Fruit fly (Drosophila melanogaster) whole organism, prepupa: Measurements from ENCODE around the gene CG8119.

Experiments
- Blimp-1 ChIP-seq: fragments of 200-800 bp; sonication (Bioruptor generic); optimal IDR thresholded peaks from 3 replicates; lab custom pipeline; 2017; ENCODE audit warnings: missing biosample characterization, missing genetic modification characterization, mild to moderate bottlenecking, moderate library complexity, missing genetic modification reagents
- CG10631 ChIP-seq: fragments of 200-800 bp; sonication (Bioruptor generic); optimal IDR thresholded peaks from 2 replicates; lab custom pipeline; 2016; ENCODE audit warnings: missing biosample characterization, missing genetic modification characterization
- CG10669 ChIP-seq: fragments of 200-800 bp; sonication (Bioruptor generic); optimal IDR thresholded peaks from 3 replicates; lab custom pipeline; 2018; ENCODE audit warnings: missing biosample characterization, mild to moderate bottlenecking, missing genetic modification characterization, moderate library complexity
- CG11294 ChIP-seq: fragments of 200-800 bp; sonication (Bioruptor generic); IDR thresholded peaks from 2 replicates; pipeline ENCODE4 v1.3.6; 2022; ENCODE audit warnings: missing biosample characterization, missing genetic modification characterization
- CG11902 ChIP-seq: fragments of 200-800 bp; sonication (Bioruptor generic); optimal IDR thresholded peaks from 3 replicates; lab custom pipeline; 2016; ENCODE audit warnings: missing biosample characterization, missing genetic modification characterization
- CG15336 ChIP-seq: fragments of 200-800 bp; sonication (Bioruptor generic); IDR thresholded peaks from 2 replicates; pipeline ENCODE4 v1.3.6; 2022; ENCODE audit warnings: missing biosample characterization, missing genetic modification characterization
- CG3032 ChIP-seq: fragments of 200-800 bp; optimal IDR thresholded peaks from 2 replicates; lab custom pipeline; 2019; ENCODE audit warnings: missing biosample characterization, mild to moderate bottlenecking, missing genetic modification characterization, moderate library complexity
- CG34406 ChIP-seq: fragments of 200-800 bp; sonication (Bioruptor generic); optimal IDR thresholded peaks from 3 replicates; lab custom pipeline; 2016; ENCODE audit warnings: missing biosample characterization, missing genetic modification characterization
- CG3919 ChIP-seq: fragments of 200-800 bp; sonication (Bioruptor generic); optimal IDR thresholded peaks from 3 replicates; lab custom pipeline; 2016; ENCODE audit warnings: missing biosample characterization, missing genetic modification characterization
- CG6163 ChIP-seq: fragments of 200-800 bp; sonication (Bioruptor generic); IDR thresholded peaks from 3 replicates; pipeline ENCODE4 v1.3.6; 2022; ENCODE audit warnings: missing biosample characterization, missing genetic modification characterization
- CG6276 ChIP-seq: fragments of 200-800 bp; sonication (Bioruptor generic); optimal IDR thresholded peaks from 2 replicates; lab custom pipeline; 2017; ENCODE audit warnings: missing biosample characterization, mild to moderate bottlenecking, missing genetic modification characterization
- CG6792 ChIP-seq: fragments of 200-800 bp; sonication (Bioruptor generic); optimal IDR thresholded peaks from 3 replicates; lab custom pipeline; 2016; ENCODE audit warnings: missing biosample characterization, missing genetic modification characterization
- CG6808 ChIP-seq: fragments of 200-800 bp; sonication (Bioruptor generic); optimal IDR thresholded peaks from 3 replicates; lab custom pipeline; 2017; ENCODE audit warnings: missing biosample characterization, missing genetic modification characterization, mild to moderate bottlenecking, moderate library complexity, missing genetic modification reagents
- CG6854 ChIP-seq: fragments of 200-800 bp; sonication (Bioruptor generic); optimal IDR thresholded peaks from 2 replicates; lab custom pipeline; 2017; ENCODE audit warnings: missing biosample characterization, mild to moderate bottlenecking, missing genetic modification characterization
- CG7368 ChIP-seq: fragments of 200-800 bp; sonication (Bioruptor generic); optimal IDR thresholded peaks from 3 replicates; lab custom pipeline; 2016; ENCODE audit warnings: missing biosample characterization, missing genetic modification characterization
- CG8119 ChIP-seq: fragments of 200-800 bp; sonication (Bioruptor generic); IDR thresholded peaks from 3 replicates; pipeline ENCODE4 v1.3.6; 2022; ENCODE audit warnings: missing biosample characterization, missing genetic modification characterization
- CG8319 ChIP-seq: fragments of 200-800 bp; sonication (Bioruptor generic); optimal IDR thresholded peaks from 3 replicates; lab custom pipeline; 2016; ENCODE audit warnings: missing biosample characterization, missing genetic modification characterization
- CG8632 ChIP-seq: fragments of 200-800 bp; sonication (Bioruptor generic); optimal IDR thresholded peaks from 3 replicates; lab custom pipeline; 2016; ENCODE audit warnings: missing biosample characterization, missing genetic modification characterization
- CG9139 ChIP-seq: fragments of 200-800 bp; sonication (Bioruptor generic); optimal IDR thresholded peaks from 3 replicates; lab custom pipeline; 2017; ENCODE audit warnings: missing biosample characterization, mild to moderate bottlenecking, missing genetic modification characterization
- Eip75B ChIP-seq: fragments of 200-800 bp; sonication (Bioruptor generic); optimal IDR thresholded peaks from 3 replicates; lab custom pipeline; 2016; ENCODE audit warnings: missing biosample characterization, missing genetic modification characterization
- Eip78C ChIP-seq: fragments of 200-800 bp; sonication (Bioruptor generic); peaks from one replicate; lab custom pipeline; 2016; ENCODE audit warnings: missing biosample characterization, missing genetic modification characterization
- Eip93F ChIP-seq: fragments of 200-800 bp; sonication (Bioruptor generic); optimal IDR thresholded peaks from 2 replicates; lab custom pipeline; 2016; ENCODE audit warnings: missing biosample characterization, mild to moderate bottlenecking, missing genetic modification characterization
- Ets96B ChIP-seq: fragments of 200-800 bp; optimal IDR thresholded peaks from 2 replicates; lab custom pipeline; 2019; ENCODE audit warnings: missing biosample characterization, mild to moderate bottlenecking, missing genetic modification characterization, moderate library complexity
- Gug ChIP-seq: fragments of 200-800 bp; sonication (Bioruptor generic); IDR thresholded peaks from 2 replicates; pipeline ENCODE4 v1.3.6; 2022; ENCODE audit warnings: missing biosample characterization, missing genetic modification characterization
- Hr39 ChIP-seq: fragments of 200-800 bp; sonication (Bioruptor generic); optimal IDR thresholded peaks from 2 replicates; lab custom pipeline; 2016; ENCODE audit warnings: missing biosample characterization, missing genetic modification characterization
- Hr4 ChIP-seq: fragments of 200-800 bp; sonication (Bioruptor generic); optimal IDR thresholded peaks from 3 replicates; lab custom pipeline; 2016; ENCODE audit warnings: missing biosample characterization, missing genetic modification characterization
- Lpt ChIP-seq: fragments of 200-800 bp; sonication (Bioruptor generic); optimal IDR thresholded peaks from 3 replicates; lab custom pipeline; 2016; ENCODE audit warnings: missing biosample characterization, missing genetic modification characterization
- OdsH ChIP-seq: fragments of 200-800 bp; sonication (Bioruptor generic); optimal IDR thresholded peaks from 3 replicates; lab custom pipeline; 2016; ENCODE audit warnings: missing biosample characterization, missing genetic modification characterization
- Smox ChIP-seq: fragments of 200-800 bp; sonication (Bioruptor generic); optimal IDR thresholded peaks from 3 replicates; lab custom pipeline; 2016; ENCODE audit warnings: missing biosample characterization, missing genetic modification characterization
- Sox102F ChIP-seq: fragments of 200-800 bp; sonication (Bioruptor generic); optimal IDR thresholded peaks from 2 replicates; lab custom pipeline; 2016; ENCODE audit warnings: missing biosample characterization, mild to moderate bottlenecking, missing genetic modification characterization
- Sox14 ChIP-seq: fragments of 200-800 bp; sonication (Bioruptor generic); optimal IDR thresholded peaks from 3 replicates; lab custom pipeline; 2016; ENCODE audit warnings: missing biosample characterization, missing genetic modification characterization
- achi ChIP-seq: fragments of 200-800 bp; sonication (Bioruptor generic); optimal IDR thresholded peaks from 3 replicates; lab custom pipeline; 2016; ENCODE audit warnings: missing biosample characterization, missing genetic modification characterization
- acj6 ChIP-seq: fragments of 200-800 bp; sonication (Bioruptor generic); optimal IDR thresholded peaks from 3 replicates; lab custom pipeline; 2016; ENCODE audit warnings: missing biosample characterization, missing genetic modification characterization
- dac ChIP-seq: fragments of 200-800 bp; sonication (Bioruptor generic); optimal IDR thresholded peaks from 2 replicates; lab custom pipeline; 2017; ENCODE audit warnings: missing biosample characterization, mild to moderate bottlenecking, missing genetic modification characterization
- dsx ChIP-seq: fragments of 200-800 bp; optimal IDR thresholded peaks from 3 replicates; lab custom pipeline; 2019; ENCODE audit warnings: missing biosample characterization, mild to moderate bottlenecking, missing genetic modification characterization, moderate library complexity; ENCODE audit not compliant: poor library complexity, severe bottlenecking
- eg ChIP-seq: fragments of 200-800 bp; sonication (Bioruptor generic); IDR thresholded peaks from 3 replicates; pipeline ENCODE4 v1.3.6; 2022; ENCODE audit warnings: missing biosample characterization, missing genetic modification characterization
- fd59A ChIP-seq: fragments of 200-800 bp; sonication (Bioruptor generic); optimal IDR thresholded peaks from 2 replicates; lab custom pipeline; 2017; ENCODE audit warnings: missing biosample characterization, mild to moderate bottlenecking, missing genetic modification characterization, missing genetic modification reagents
- fd85E ChIP-seq: fragments of 200-800 bp; sonication (Bioruptor generic); optimal IDR thresholded peaks from 3 replicates; lab custom pipeline; 2016; ENCODE audit warnings: missing biosample characterization, missing genetic modification characterization
- fkh ChIP-seq: fragments of 200-800 bp; sonication (Bioruptor generic); optimal IDR thresholded peaks from 3 replicates; lab custom pipeline; 2017; ENCODE audit warnings: missing biosample characterization, mild to moderate bottlenecking, missing genetic modification characterization, moderate library complexity
- lz ChIP-seq: fragments of 200-800 bp; sonication (Bioruptor generic); optimal IDR thresholded peaks from 3 replicates; lab custom pipeline; 2016; ENCODE audit warnings: missing biosample characterization, missing genetic modification characterization
- net ChIP-seq: fragments of 200-800 bp; sonication (Bioruptor generic); optimal IDR thresholded peaks from 3 replicates; lab custom pipeline; 2016; ENCODE audit warnings: missing biosample characterization, missing genetic modification characterization
- salr ChIP-seq, 2 experiments: fragments of 200-800 bp; sonication (Bioruptor generic); optimal IDR thresholded peaks; 3 replicates each; lab custom pipeline; 2016 to 2018; ENCODE audit warnings: missing biosample characterization in 2 of 2, missing genetic modification characterization in 2 of 2, mild to moderate bottlenecking in 1 of 2
- spab ChIP-seq: fragments of 200-800 bp; sonication (Bioruptor generic); optimal IDR thresholded peaks from 2 replicates; lab custom pipeline; 2017; ENCODE audit warnings: missing biosample characterization, mild to moderate bottlenecking, missing genetic modification characterization, missing genetic modification reagents
- ss ChIP-seq, 2 experiments: fragments of 200-800 bp; sonication (Bioruptor generic); optimal IDR thresholded peaks; 2 replicates in 1 of 2; 3 replicates in 1 of 2; lab custom pipeline; 2017 to 2018; ENCODE audit warnings: mild to moderate bottlenecking in 2 of 2, missing biosample characterization in 2 of 2, missing genetic modification characterization in 2 of 2, moderate library complexity in 1 of 2
- svp ChIP-seq: fragments of 200-800 bp; sonication (Bioruptor generic); peaks from one replicate; lab custom pipeline; 2016; ENCODE audit warnings: missing biosample characterization, missing genetic modification characterization

Gene CG8119

DNA sequence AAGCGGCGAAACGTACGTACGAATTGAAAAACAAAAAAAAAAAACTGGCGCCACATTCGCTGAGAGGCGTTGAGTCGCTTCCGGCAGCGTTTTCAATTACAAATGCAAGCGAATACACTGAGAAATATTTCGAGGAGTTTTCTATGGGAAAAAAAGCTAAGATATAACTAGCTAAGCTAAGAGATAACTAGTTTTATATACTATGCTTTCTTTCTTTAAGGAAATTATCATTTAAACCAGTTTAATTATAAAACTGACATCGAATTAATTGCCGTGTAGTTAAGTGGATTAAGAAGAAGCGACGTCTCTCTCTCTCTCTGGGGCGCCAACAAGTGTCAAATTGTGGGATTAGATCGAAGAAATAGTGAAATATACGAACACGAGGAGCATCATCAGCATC, 47.0 kb upstream of the CG8119 start (continued):
- TF ChIP-seq CG8319 (GFP tag; lab: Kevin White, UChicago) (no peak), Sox102F (peak; percentile 42), CG11902 (GFP tag; lab: Kevin White, UChicago) (no peak), fkh (GFP tag; lab: Kevin White, UChicago) (no peak), CG10669 (GFP tag; lab: Kevin White, UChicago) (peak; percentile 34)

DNA sequence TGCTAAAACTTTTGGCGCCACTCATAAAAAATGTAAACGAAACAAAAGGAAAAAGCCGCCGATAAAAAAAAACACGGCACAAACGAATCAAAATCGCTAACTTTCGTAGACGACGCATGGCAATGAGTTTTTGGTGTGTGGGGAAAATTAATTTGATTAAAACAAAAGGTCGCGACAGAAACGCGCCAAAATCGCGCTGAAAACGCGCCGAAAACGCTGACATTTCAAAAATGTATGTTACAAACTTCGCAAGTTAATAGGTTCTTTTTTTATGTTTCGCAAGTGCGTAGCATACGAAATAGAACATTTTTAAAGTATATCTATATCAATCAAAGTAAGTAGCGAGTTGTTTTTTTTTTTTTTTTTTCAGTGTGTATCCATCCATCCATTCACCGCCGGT, 46.4 kb upstream of the CG8119 start:
- TF ChIP-seq Smox (GFP tag; lab: Kevin White, UChicago) (no peak), svp (peak; percentile 22)

DNA sequence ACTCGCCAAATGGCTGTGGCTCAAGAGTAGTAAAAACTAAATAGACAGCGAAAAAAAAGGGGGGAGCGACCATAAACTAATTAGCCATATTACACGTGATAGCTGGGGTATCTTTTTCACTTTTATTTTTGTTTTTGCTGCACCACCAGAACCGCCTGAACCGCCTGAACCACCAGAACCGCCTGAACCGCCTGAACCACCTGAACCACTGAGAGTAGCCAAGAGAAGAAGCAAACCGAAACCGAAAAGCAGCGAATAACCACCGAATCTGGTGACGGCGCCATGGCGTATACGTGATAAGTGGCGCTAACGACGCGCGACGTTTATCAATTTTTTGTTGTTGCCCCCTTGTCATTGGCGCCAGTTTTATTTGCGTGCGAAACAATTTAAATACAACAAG, 45.9 kb upstream of the CG8119 start:
- no peak for TF ChIP-seq Eip93F
- TF ChIP-seq spab (GFP tag; lab: Kevin White, UChicago) = no peak
- TF ChIP-seq fd59A (GFP tag; lab: Kevin White, UChicago) = no peak
- TF ChIP-seq CG8319 (GFP tag; lab: Kevin White, UChicago) = no peak
- no peak for TF ChIP-seq Hr4 (GFP tag; lab: Kevin White, UChicago)
- no peak for TF ChIP-seq Sox14

DNA sequence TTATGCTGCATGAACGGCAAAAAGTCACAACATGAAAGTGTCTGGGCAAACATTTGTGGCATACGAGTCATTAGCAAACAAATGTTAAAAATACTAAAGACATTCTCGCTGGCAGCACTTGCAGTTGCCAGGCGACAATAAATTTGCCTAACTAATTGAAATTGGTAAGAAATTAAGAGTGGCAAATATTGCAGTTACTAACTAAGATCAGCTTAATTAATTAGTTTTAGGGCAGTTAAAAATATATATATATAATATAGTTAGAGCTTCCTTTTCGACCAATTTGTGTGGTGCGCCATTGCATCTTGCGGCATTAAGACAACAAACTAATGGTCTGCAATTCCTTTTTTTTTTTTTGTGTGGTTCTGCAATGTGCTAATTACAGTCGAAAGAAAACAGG, 44.5 kb upstream of the CG8119 start:
- TF ChIP-seq fd85E (GFP tag; lab: Kevin White, UChicago) = no peak
- TF ChIP-seq Hr4 (GFP tag; lab: Kevin White, UChicago) = peak; percentile 49
- peak; percentile 47 for TF ChIP-seq CG3919 (GFP tag; lab: Kevin White, UChicago)
- peak; percentile 88 for TF ChIP-seq eg (GFP tag; lab: Robert Waterston, UW)
- peak; percentile 6 for TF ChIP-seq Lpt
- TF ChIP-seq CG6808 (GFP tag; lab: Kevin White, UChicago) = no peak
- no peak for TF ChIP-seq CG7368 (GFP tag; lab: Kevin White, UChicago)
- no peak for TF ChIP-seq CG3032 (tag; lab: Kevin White, UChicago)
- TF ChIP-seq CG11294 = 0 out of 2 replicates have a peak, but pooled peaks have one; percentile 35
- peak; percentile 19 for TF ChIP-seq CG34406 (GFP tag; lab: Kevin White, UChicago)
- no peak for TF ChIP-seq ss (GFP tag; optimal IDR thresholded peaks at IDR 0.05; lab: Kevin White, UChicago)
- no peak for TF ChIP-seq spab (GFP tag; lab: Kevin White, UChicago)
- peak; percentile 69 for TF ChIP-seq achi (GFP tag; lab: Kevin White, UChicago)
- peak; percentile 53 for TF ChIP-seq OdsH
- TF ChIP-seq CG8632 (GFP tag; lab: Kevin White, UChicago) = peak; percentile 26
- no peak for TF ChIP-seq Hr39
- TF ChIP-seq CG6276 (GFP tag; lab: Kevin White, UChicago) = peak; percentile 66
- no peak for TF ChIP-seq CG9139 (GFP tag; lab: Kevin White, UChicago)
- TF ChIP-seq CG15336 = peak; percentile 80
- TF ChIP-seq Ets96B (tag; lab: Kevin White, UChicago) = peak; percentile 14
- TF ChIP-seq salr (GFP tag; optimal IDR thresholded peaks at IDR 0.05; lab: Kevin White, UChicago) = no peak
- no peak for TF ChIP-seq dsx
- peak; percentile 3 for TF ChIP-seq Eip75B (GFP tag; lab: Kevin White, UChicago)
- peak; percentile 18 for TF ChIP-seq fd59A (GFP tag; lab: Kevin White, UChicago)
- TF ChIP-seq Sox102F = peak; percentile 44
- TF ChIP-seq CG11902 (GFP tag; lab: Kevin White, UChicago) = no peak
- peak; percentile 79 for TF ChIP-seq Eip78C (GFP tag; lab: Kevin White, UChicago)
- peak; percentile 65 for TF ChIP-seq svp
- TF ChIP-seq lz = peak; percentile 17
- TF ChIP-seq CG10669 (GFP tag; lab: Kevin White, UChicago) = peak; percentile 6
- TF ChIP-seq Blimp-1 (GFP tag; lab: Kevin White, UChicago) = no peak
- peak; percentile 82 for TF ChIP-seq CG8119 (GFP tag; lab: Robert Waterston, UW)
- no peak for TF ChIP-seq CG6792 (GFP tag; lab: Kevin White, UChicago)
- no peak for TF ChIP-seq fkh (GFP tag; lab: Kevin White, UChicago)
- no peak for TF ChIP-seq Eip93F
- peak; percentile 42 for TF ChIP-seq acj6 (GFP tag; lab: Kevin White, UChicago)
- TF ChIP-seq net = peak; percentile 45
- peak; percentile 24 for TF ChIP-seq dac (GFP tag; lab: Kevin White, UChicago)
- TF ChIP-seq Gug (GFP tag; lab: Robert Waterston, UW) = peak; percentile 73
- no peak for TF ChIP-seq CG6854 (GFP tag; lab: Kevin White, UChicago)
- TF ChIP-seq CG6163 (GFP tag; lab: Robert Waterston, UW) = peak; percentile 87
- peak; percentile 46 for TF ChIP-seq CG10631 (GFP tag; lab: Kevin White, UChicago)
